Fruit fly (Drosophila melanogaster): Measurements from ENCODE around the gene GstZ2.

The GstZ2 gene

DNA sequence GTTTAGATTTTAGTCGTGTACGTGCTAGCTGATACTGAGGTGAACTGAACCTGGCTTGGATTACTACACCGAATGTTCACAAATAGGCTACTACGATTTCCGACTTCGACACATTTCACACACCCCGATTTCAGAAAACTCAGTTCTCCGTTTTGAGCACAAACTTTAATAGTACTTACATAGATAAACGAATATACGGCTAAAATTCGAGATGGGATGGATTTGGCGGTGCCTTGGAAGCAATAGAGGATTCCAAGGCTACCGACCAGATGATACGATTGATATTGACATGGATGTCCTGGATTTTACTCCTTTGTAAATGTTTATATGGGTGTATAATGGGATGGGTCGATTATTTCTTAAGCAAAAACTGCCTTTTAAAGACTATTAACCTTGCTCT, 50.3 kb downstream of the GstZ2 start, which contains the start of gene betaTub85D:
Gene betaTub85D (minus strand): TSS at position 101 of the 400 bp plus-strand sequence.
- TF ChIP-seq CG3032 (tag; optimal IDR thresholded peaks at IDR 0.05) (no peak), CG34406 (GFP tag; optimal IDR thresholded peaks at IDR 0.05) (no peak), fd85E (GFP tag; optimal IDR thresholded peaks at IDR 0.05) (no peak), CG8119 (GFP tag; IDR thresholded peaks at IDR 0.05) (no peak), Hr39 (GFP tag; optimal IDR thresholded peaks at IDR 0.05) (no peak), CG6808 (GFP tag; optimal IDR thresholded peaks at IDR 0.05) (no peak), dac (GFP tag; optimal IDR thresholded peaks at IDR 0.05) (no peak), Blimp-1 (GFP tag; optimal IDR thresholded peaks at IDR 0.05) (no peak), salr (GFP tag; optimal IDR thresholded peaks at IDR 0.05) (no peak), CG4318 (GFP tag; optimal IDR thresholded peaks at IDR 0.05) (no peak), CG32006 (GFP tag; optimal IDR thresholded peaks at IDR 0.05) (no peak), cyc (GFP tag; optimal IDR thresholded peaks at IDR 0.05) (no peak), lz (GFP tag; optimal IDR thresholded peaks at IDR 0.05) (no peak), Eip93F (GFP tag; optimal IDR thresholded peaks at IDR 0.05) (no peak), CG10631 (GFP tag; optimal IDR thresholded peaks at IDR 0.05) (no peak), Ets21C (GFP tag; optimal IDR thresholded peaks at IDR 0.05) (no peak)

DNA sequence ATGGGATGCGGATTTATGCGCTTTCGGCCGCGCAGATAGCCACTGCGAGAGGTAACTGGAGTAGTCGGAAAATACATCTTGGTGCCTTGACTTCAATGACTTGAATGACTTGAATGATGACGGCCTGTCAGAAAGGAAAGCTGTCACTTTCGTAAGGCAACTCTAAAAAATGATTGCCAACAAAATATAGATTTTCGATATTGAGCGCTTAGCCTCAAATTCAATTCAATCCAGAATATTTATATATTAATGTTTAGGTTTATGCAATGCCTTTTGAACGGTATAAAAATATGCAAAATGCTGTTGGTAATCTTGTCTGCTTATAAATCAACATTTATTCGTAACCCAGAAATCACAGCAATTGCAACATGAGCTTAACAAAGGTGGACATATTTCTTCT, 52.4 kb downstream of the GstZ2 start, which contains the start of gene CG44261:
Gene CG44261 (minus strand): TSS at position 101 of the 400 bp plus-strand sequence.
- no peak for TF ChIP-seq CG9139 (GFP tag; optimal IDR thresholded peaks at IDR 0.05)
- no peak for TF ChIP-seq CG8632 (GFP tag; optimal IDR thresholded peaks at IDR 0.05)
- no peak for TF ChIP-seq CG8319 (GFP tag; optimal IDR thresholded peaks at IDR 0.05)
- no peak for TF ChIP-seq Hr39 (GFP tag; optimal IDR thresholded peaks at IDR 0.05)
- TF ChIP-seq CG10631 (GFP tag; optimal IDR thresholded peaks at IDR 0.05): no peak
- TF ChIP-seq CG32006 (GFP tag; optimal IDR thresholded peaks at IDR 0.05): no peak
- TF ChIP-seq CG3919 (GFP tag; optimal IDR thresholded peaks at IDR 0.05): no peak
- no peak for TF ChIP-seq Sox15 (GFP tag; optimal IDR thresholded peaks at IDR 0.05)
- no peak for TF ChIP-seq Lpt (GFP tag; optimal IDR thresholded peaks at IDR 0.05)
- TF ChIP-seq Eip75B (GFP tag; optimal IDR thresholded peaks at IDR 0.05): no peak
- TF ChIP-seq svp (GFP tag): no peak
- no peak for TF ChIP-seq Smox (GFP tag; optimal IDR thresholded peaks at IDR 0.05)

All from whole organism, prepupa.